Worm (Caenorhabditis elegans) whole organism, L4/young adult: ENCODE measurements around the gene dao-6.

ENCODE experiments used
- W03F9.2 ChIP-seq: fragments of 150-350 bp; optimal IDR thresholded peaks from 2 replicates; lab custom pipeline; 2014; ENCODE audit warnings: missing biosample characterization, missing genetic modification characterization
- dao-5 ChIP-seq: sonication (generic microtip); optimal IDR thresholded peaks from 2 replicates; lab custom pipeline; 2016; ENCODE audit warnings: missing genotype, missing genetic modification characterization, moderate library complexity, missing compliant biosample characterization
- him-1 ChIP-seq: sonication (generic microtip); optimal IDR thresholded peaks from 2 replicates; lab custom pipeline; 2016; ENCODE audit warnings: missing genotype, missing genetic modification reagents, missing genetic modification characterization, missing compliant biosample characterization

ce11 chrIII:9734030-9734429 is 2.0 kb downstream of the dao-6 start:
- TF ChIP-seq him-1 (tag; lab: Kevin White, UChicago), result no peak
- no peak for TF ChIP-seq dao-5
- no peak for TF ChIP-seq W03F9.2 (tag; lab: Kevin White, UChicago)
